Worm (Caenorhabditis elegans) whole organism, late embryonic: ENCODE results near the gene smf-2.

Source experiments
- ceh-34 ChIP-seq: sonication (generic microtip); optimal IDR thresholded peaks from 2 replicates; lab custom pipeline; 2016; ENCODE audit warnings: mild to moderate bottlenecking, missing genetic modification characterization, missing compliant biosample characterization
- ref-2 ChIP-seq: sonication (generic microtip); optimal IDR thresholded peaks from 2 replicates; lab custom pipeline; 2016; ENCODE audit warnings: missing genetic modification characterization, missing compliant biosample characterization

ce11 chrX:6747906-6748356, 29.4 kb upstream of the smf-2 start:
- TF ChIP-seq ref-2 (tag; lab: Kevin White, UChicago): no peak
- no peak for TF ChIP-seq ceh-34 (tag; lab: Kevin White, UChicago)
